Worm (Caenorhabditis elegans) whole organism, early embryonic: Measurements from ENCODE around the gene acs-22.

Experiments
- B0310.2 ChIP-seq: sonication (generic microtip); optimal IDR thresholded peaks from 2 replicates; lab custom pipeline; 2016; ENCODE audit warnings: mild to moderate bottlenecking, missing genetic modification characterization, missing compliant biosample characterization
- F13C5.2 ChIP-seq: sonication (generic microtip); optimal IDR thresholded peaks from 2 replicates; lab custom pipeline; 2017; ENCODE audit warnings: mild to moderate bottlenecking, missing genetic modification characterization, inconsistent platforms, missing compliant biosample characterization
- aly-1 ChIP-seq: sonication (generic microtip); optimal IDR thresholded peaks from 2 replicates; lab custom pipeline; 2016; ENCODE audit warnings: missing genetic modification characterization, missing compliant biosample characterization
- ama-1 ChIP-seq: fragments of 150-350 bp; optimal IDR thresholded peaks from 2 replicates; lab custom pipeline; 2014
- ceh-13 ChIP-seq: fragments of 200-800 bp; sonication (Bioruptor generic); optimal IDR thresholded peaks from 2 replicates; lab custom pipeline; 2018; ENCODE audit warnings: mild to moderate bottlenecking, missing genetic modification characterization, missing compliant biosample characterization
- ceh-36 ChIP-seq: sonication (generic microtip); optimal IDR thresholded peaks from 2 replicates; lab custom pipeline; 2016; ENCODE audit warnings: missing genetic modification characterization, inconsistent platforms, missing compliant biosample characterization
- ets-7 ChIP-seq: sonication (generic microtip); optimal IDR thresholded peaks from 2 replicates; lab custom pipeline; 2016; ENCODE audit warnings: missing genotype, missing genetic modification characterization, missing compliant biosample characterization
- flt-1 ChIP-seq: fragments of 200-800 bp; sonication (Bioruptor generic); IDR thresholded peaks from 2 replicates; pipeline ENCODE4 v1.3.6; 2022; ENCODE audit warnings: missing genetic modification characterization, missing compliant biosample characterization
- hmbx-1 ChIP-seq: sonication (generic microtip); optimal IDR thresholded peaks from 2 replicates; lab custom pipeline; 2016; ENCODE audit warnings: mild to moderate bottlenecking, missing genetic modification characterization, missing compliant biosample characterization
- hmg-4 ChIP-seq: fragments of 200-800 bp; sonication (Bioruptor generic); optimal IDR thresholded peaks from 2 replicates; lab custom pipeline; 2018; ENCODE audit warnings: mild to moderate bottlenecking, missing genetic modification characterization, missing compliant biosample characterization
- hnd-1 ChIP-seq: sonication (generic microtip); optimal IDR thresholded peaks from 2 replicates; lab custom pipeline; 2016; ENCODE audit warnings: missing genetic modification characterization, missing compliant biosample characterization
- pes-1 ChIP-seq: fragments of 200-800 bp; sonication (Bioruptor generic); IDR thresholded peaks from 2 replicates; pipeline ENCODE4 v1.3.6; 2022; ENCODE audit warnings: missing genetic modification reagents, missing genetic modification characterization, missing compliant biosample characterization
- scrt-1 ChIP-seq: fragments of 200-800 bp; sonication (Bioruptor generic); IDR thresholded peaks from 2 replicates; pipeline ENCODE4 v1.3.6; 2022; ENCODE audit warnings: missing genetic modification characterization, missing compliant biosample characterization
- sea-1 ChIP-seq: fragments of 200-800 bp; sonication (Bioruptor generic); conservative IDR thresholded peaks from 2 replicates; pipeline ENCODE4 v1.3.6; 2022; ENCODE audit warnings: missing genetic modification characterization, missing compliant biosample characterization
- tbx-11 ChIP-seq: fragments of 200-800 bp; sonication (Bioruptor generic); IDR thresholded peaks from 2 replicates; pipeline ENCODE4 v1.3.6; 2022; ENCODE audit warnings: missing genetic modification characterization, missing compliant biosample characterization
- tbx-37 ChIP-seq: fragments of 200-800 bp; sonication (Bioruptor generic); conservative IDR thresholded peaks from 2 replicates; pipeline ENCODE4 v1.3.6; 2022; ENCODE audit warnings: missing genetic modification reagents, missing genetic modification characterization, missing compliant biosample characterization
- tra-4 ChIP-seq: sonication (generic microtip); optimal IDR thresholded peaks from 2 replicates; lab custom pipeline; 2017; ENCODE audit warnings: missing genetic modification characterization, missing compliant biosample characterization

Gene acs-22

ce11 chrX:8930879-8931278 is at the start of gene acs-22:
acs-22 (plus strand) TSS chrX:8931179.
- no peak for TF ChIP-seq flt-1
- TF ChIP-seq ceh-13 (GFP tag; lab: Kevin White, UChicago), result no peak
- TF ChIP-seq pes-1 (GFP tag; lab: Robert Waterston, UW), result no peak
- TF ChIP-seq ceh-36 (tag; lab: Kevin White, UChicago), result no peak
- no peak for TF ChIP-seq hmbx-1 (tag; lab: Kevin White, UChicago)
- TF ChIP-seq B0310.2, result no peak
- TF ChIP-seq ama-1 (lab: Kevin White, UChicago), result no peak
- no peak for TF ChIP-seq tra-4 (tag; lab: Kevin White, UChicago)
- TF ChIP-seq scrt-1 (GFP tag; lab: Robert Waterston, UW), result no peak
- no peak for TF ChIP-seq tbx-11 (GFP tag; lab: Robert Waterston, UW)
- TF ChIP-seq tbx-37, result no peak
- no peak for TF ChIP-seq hmg-4 (GFP tag; lab: Kevin White, UChicago)
- no peak for TF ChIP-seq aly-1 (tag; lab: Kevin White, UChicago)
- TF ChIP-seq ets-7 (tag; lab: Kevin White, UChicago), result no peak
- no peak for TF ChIP-seq sea-1 (GFP tag; lab: Robert Waterston, UW)
- no peak for TF ChIP-seq F13C5.2
- no peak for TF ChIP-seq hnd-1 (tag; lab: Kevin White, UChicago)

ce11 chrX:8882162-8882561 is 48.8 kb upstream of the acs-22 start:
- TF ChIP-seq ama-1 (lab: Kevin White, UChicago) (no peak), ceh-13 (GFP tag; lab: Kevin White, UChicago) (no peak), F13C5.2 (no peak), pes-1 (GFP tag; lab: Robert Waterston, UW) (no peak), tbx-37 (no peak), sea-1 (GFP tag; lab: Robert Waterston, UW) (no peak), B0310.2 (no peak), hmbx-1 (tag; lab: Kevin White, UChicago) (no peak), hmg-4 (GFP tag; lab: Kevin White, UChicago) (no peak), ets-7 (tag; lab: Kevin White, UChicago) (no peak), tbx-11 (GFP tag; lab: Robert Waterston, UW) (no peak), flt-1 (no peak)

- TF ChIP-seq B0310.2 (no peak), ceh-13 (GFP tag; lab: Kevin White, UChicago) (no peak), ets-7 (tag; lab: Kevin White, UChicago) (no peak), hnd-1 (tag; lab: Kevin White, UChicago) (no peak), ceh-36 (tag; lab: Kevin White, UChicago) (no peak), scrt-1 (GFP tag; lab: Robert Waterston, UW) (no peak), ama-1 (lab: Kevin White, UChicago) (no peak)
Measured at ce11 chrX:8888835-8889234, 42.1 kb upstream of the acs-22 start.

- TF ChIP-seq ets-7 (tag; lab: Kevin White, UChicago) (no peak), ceh-13 (GFP tag; lab: Kevin White, UChicago) (no peak), aly-1 (tag; lab: Kevin White, UChicago) (no peak), hnd-1 (tag; lab: Kevin White, UChicago) (no peak), hmg-4 (GFP tag; lab: Kevin White, UChicago) (no peak), F13C5.2 (no peak), hmbx-1 (tag; lab: Kevin White, UChicago) (no peak), sea-1 (GFP tag; lab: Robert Waterston, UW) (no peak), flt-1 (no peak)
Measured at ce11 chrX:8890251-8890755, 40.7 kb upstream of the acs-22 start.

- TF ChIP-seq sea-1 (GFP tag; lab: Robert Waterston, UW), result no peak
Measured at ce11 chrX:8891393-8891953, 39.5 kb upstream of the acs-22 start.

- no peak for TF ChIP-seq ceh-36 (tag; lab: Kevin White, UChicago)
- no peak for TF ChIP-seq ets-7 (tag; lab: Kevin White, UChicago)
- no peak for TF ChIP-seq tbx-37
- no peak for TF ChIP-seq hnd-1 (tag; lab: Kevin White, UChicago)
- TF ChIP-seq hmbx-1 (tag; lab: Kevin White, UChicago), result no peak
- no peak for TF ChIP-seq pes-1 (GFP tag; lab: Robert Waterston, UW)
- no peak for TF ChIP-seq aly-1 (tag; lab: Kevin White, UChicago)
- no peak for TF ChIP-seq tra-4 (tag; lab: Kevin White, UChicago)
- TF ChIP-seq F13C5.2, result no peak
- TF ChIP-seq sea-1 (GFP tag; lab: Robert Waterston, UW), result no peak
- TF ChIP-seq hmg-4 (GFP tag; lab: Kevin White, UChicago), result no peak
Measured at ce11 chrX:8892808-8893207, 38.2 kb upstream of the acs-22 start, which contains the start of gene C13E3.1. C13E3.1 (plus strand) TSS chrX:8893108.

ce11 chrX:8902920-8903319 is 28.1 kb upstream of the acs-22 start:
- TF ChIP-seq ceh-36 (tag; lab: Kevin White, UChicago) (no peak), hmg-4 (GFP tag; lab: Kevin White, UChicago) (no peak), ets-7 (tag; lab: Kevin White, UChicago) (no peak), aly-1 (tag; lab: Kevin White, UChicago) (no peak), tbx-37 (no peak), pes-1 (GFP tag; lab: Robert Waterston, UW) (no peak), hnd-1 (tag; lab: Kevin White, UChicago) (no peak), F13C5.2 (no peak), ama-1 (lab: Kevin White, UChicago) (no peak), B0310.2 (no peak), hmbx-1 (tag; lab: Kevin White, UChicago) (no peak), tbx-11 (GFP tag; lab: Robert Waterston, UW) (no peak)
